Worm (Caenorhabditis elegans): ENCODE data around the gene R02F11.9.

- TF ChIP-seq snpc-4 (tag; optimal IDR thresholded peaks at IDR 0.05) = no peak
- no peak for TF ChIP-seq lsy-2 (tag; optimal IDR thresholded peaks at IDR 0.05)
- no peak for TF ChIP-seq elt-3 (tag; optimal IDR thresholded peaks at IDR 0.05)
- no peak for TF ChIP-seq nhr-237 (tag; optimal IDR thresholded peaks at IDR 0.05)
- TF ChIP-seq ztf-11 (tag; optimal IDR thresholded peaks at IDR 0.05) = no peak
- TF ChIP-seq M03D4.4 (tag; optimal IDR thresholded peaks at IDR 0.05) = no peak
- no peak for TF ChIP-seq unc-120 (tag; optimal IDR thresholded peaks at IDR 0.05; ENCODE audit: poor library complexity, severe bottlenecking)
- TF ChIP-seq mep-1 (tag; optimal IDR thresholded peaks at IDR 0.05) = no peak
- no peak for TF ChIP-seq mab-5 (tag; optimal IDR thresholded peaks at IDR 0.05)
- TF ChIP-seq unc-62 (GFP tag; optimal IDR thresholded peaks at IDR 0.05) = no peak
- no peak for TF ChIP-seq nhr-12 (tag; optimal IDR thresholded peaks at IDR 0.05)
Observed at ce11 chrV:4787166-4787565, at the start of gene R02F11.9.

Measured in whole organism, mixed stage, embryonic.